Worm (Caenorhabditis elegans) whole organism, mixed stage, embryonic: ENCODE measurements around the gene C16C10.13.

Source experiments
- pha-4 ChIP-seq: fragments of 150-350 bp; optimal IDR thresholded peaks from 2 replicates; lab custom pipeline; 2018; ENCODE audit warnings: missing biosample characterization, missing genetic modification reagents, missing genetic modification characterization
- snpc-4 ChIP-seq: fragments of 150-350 bp; optimal IDR thresholded peaks from 2 replicates; lab custom pipeline; 2014; ENCODE audit warnings: missing biosample characterization, missing genetic modification characterization

DNA sequence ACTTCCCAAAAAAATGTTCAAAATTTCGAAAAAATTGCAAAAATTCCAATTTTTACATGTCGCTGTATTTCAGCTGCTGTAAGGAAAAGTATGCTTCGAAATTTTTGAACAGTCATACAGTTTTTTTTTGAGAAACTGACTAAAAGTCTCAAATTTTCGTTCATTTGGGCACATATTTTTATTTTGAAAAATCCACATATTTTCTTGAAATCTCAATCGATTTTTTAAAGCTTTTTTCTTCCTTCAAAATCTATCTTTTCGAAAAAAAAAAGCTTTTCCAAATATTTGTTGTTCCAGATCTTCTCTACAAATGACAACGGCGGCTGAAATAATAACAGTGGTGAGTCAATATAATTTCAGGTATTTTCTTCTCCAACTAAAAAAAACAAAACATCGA, 20.7 kb downstream of the C16C10.13 start, which contains the start of gene asd-1:
- no peak for TF ChIP-seq snpc-4 (tag; lab: Kevin White, UChicago)
- no peak for TF ChIP-seq pha-4 (tag; lab: Kevin White, UChicago)
